Worm (Caenorhabditis elegans) whole organism, L4/young adult: ENCODE measurements around the gene B0507.6.

ENCODE experiments used
- W03F9.2 ChIP-seq: fragments of 150-350 bp; optimal IDR thresholded peaks from 2 replicates; lab custom pipeline; 2014; ENCODE audit warnings: missing biosample characterization, missing genetic modification characterization
- dao-5 ChIP-seq: sonication (generic microtip); optimal IDR thresholded peaks from 2 replicates; lab custom pipeline; 2016; ENCODE audit warnings: missing genotype, missing genetic modification characterization, moderate library complexity, missing compliant biosample characterization
- him-1 ChIP-seq: sonication (generic microtip); optimal IDR thresholded peaks from 2 replicates; lab custom pipeline; 2016; ENCODE audit warnings: missing genotype, missing genetic modification reagents, missing genetic modification characterization, missing compliant biosample characterization

The B0507.6 gene

DNA sequence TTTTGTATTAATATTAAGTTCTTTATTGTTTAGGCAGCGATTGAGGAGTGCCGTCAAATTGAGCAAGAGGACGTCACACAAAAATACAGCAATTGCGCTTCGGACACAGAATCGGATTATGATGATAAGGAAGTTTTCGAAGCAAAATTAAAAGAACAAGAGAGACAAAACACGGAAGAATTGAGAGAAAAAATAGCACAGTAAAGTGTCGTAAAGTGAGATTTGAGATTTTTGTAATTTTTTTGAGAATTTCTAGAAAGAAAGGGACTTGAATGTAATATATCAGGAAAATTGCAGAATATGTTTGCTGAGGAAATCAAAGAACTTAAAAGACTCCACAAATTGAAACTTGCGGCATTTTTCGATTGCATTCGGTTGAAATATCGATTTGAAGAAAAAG, 8.7 kb downstream of the B0507.6 start, which contains the start of gene B0507.4:
B0507.4 (plus strand) TSS at position 301 of the 400 bp plus-strand sequence.
- TF ChIP-seq dao-5 (tag; lab: Kevin White, UChicago) (no peak), him-1 (tag; lab: Kevin White, UChicago) (no peak)

DNA sequence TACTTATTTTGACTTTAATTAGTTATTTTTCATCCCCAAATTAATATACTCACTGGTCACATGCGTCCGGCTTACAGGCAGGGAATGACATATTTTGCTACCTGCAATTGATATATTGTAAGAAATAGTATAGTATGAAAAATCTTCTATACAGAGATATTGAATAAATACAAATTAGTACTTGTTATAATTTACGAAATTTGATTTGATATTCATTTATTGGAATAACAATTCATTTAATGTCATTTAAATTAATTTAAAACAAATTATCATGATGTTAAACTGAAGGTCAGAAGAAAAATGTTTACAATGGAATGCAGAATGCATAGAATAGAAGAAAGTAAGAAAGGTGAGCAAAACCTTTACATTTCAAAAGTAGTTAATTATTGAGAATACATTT, 12.7 kb downstream of the B0507.6 start, which contains the start of gene B0507.7:
B0507.7 (minus strand) TSS at position 101 of the 400 bp plus-strand sequence.
- TF ChIP-seq W03F9.2 (tag; lab: Kevin White, UChicago) (no peak), him-1 (tag; lab: Kevin White, UChicago) (no peak), dao-5 (tag; lab: Kevin White, UChicago) (no peak)

DNA sequence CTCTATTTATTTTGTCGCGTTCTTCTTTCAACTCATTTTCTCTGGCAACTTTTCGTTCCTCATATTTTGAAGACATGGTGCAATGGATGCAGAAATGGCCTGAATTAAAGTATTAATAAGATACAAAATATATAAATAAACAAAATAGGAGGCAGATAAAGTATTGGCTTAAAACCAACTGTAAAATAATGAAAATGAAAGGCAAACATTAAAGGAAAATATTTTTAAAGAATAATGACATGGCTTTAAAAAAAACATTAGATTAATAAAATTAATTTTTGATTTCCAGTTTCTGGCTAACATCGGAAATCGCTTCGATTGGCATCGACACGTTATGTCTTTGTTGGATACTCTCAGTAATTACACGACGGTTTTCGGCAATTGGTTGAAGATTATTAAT, 14.5 kb downstream of the B0507.6 start, which contains the start of gene ddn-1:
ddn-1 (minus strand) TSS at position 101 of the 400 bp plus-strand sequence.
- TF ChIP-seq W03F9.2 (tag; lab: Kevin White, UChicago) (no peak), dao-5 (tag; lab: Kevin White, UChicago) (no peak), him-1 (tag; lab: Kevin White, UChicago) (no peak)

DNA sequence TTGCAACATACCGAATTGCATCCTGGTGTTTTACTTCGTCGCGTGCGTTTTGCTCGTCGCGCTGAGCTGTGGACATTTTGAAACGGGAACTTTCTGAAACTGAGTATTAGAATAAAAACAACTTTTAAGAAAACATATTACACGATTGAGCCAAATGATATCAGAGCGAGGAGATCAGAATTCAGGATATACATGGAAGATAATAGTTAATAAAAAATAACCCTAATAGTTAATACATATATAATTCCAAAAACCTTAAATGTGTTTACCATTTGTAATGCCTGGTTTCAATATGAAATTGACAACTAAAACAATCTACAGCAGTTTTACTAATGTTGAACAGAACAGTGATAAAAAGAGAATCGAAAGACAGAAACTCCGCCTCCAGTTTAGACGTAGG, 16.9 kb downstream of the B0507.6 start, which contains the start of gene B0507.8:
B0507.8 (minus strand) TSS at position 101 of the 400 bp plus-strand sequence.
- no peak for TF ChIP-seq him-1 (tag; lab: Kevin White, UChicago)
- TF ChIP-seq dao-5 (tag; lab: Kevin White, UChicago): no peak
- TF ChIP-seq W03F9.2 (tag; lab: Kevin White, UChicago): no peak

DNA sequence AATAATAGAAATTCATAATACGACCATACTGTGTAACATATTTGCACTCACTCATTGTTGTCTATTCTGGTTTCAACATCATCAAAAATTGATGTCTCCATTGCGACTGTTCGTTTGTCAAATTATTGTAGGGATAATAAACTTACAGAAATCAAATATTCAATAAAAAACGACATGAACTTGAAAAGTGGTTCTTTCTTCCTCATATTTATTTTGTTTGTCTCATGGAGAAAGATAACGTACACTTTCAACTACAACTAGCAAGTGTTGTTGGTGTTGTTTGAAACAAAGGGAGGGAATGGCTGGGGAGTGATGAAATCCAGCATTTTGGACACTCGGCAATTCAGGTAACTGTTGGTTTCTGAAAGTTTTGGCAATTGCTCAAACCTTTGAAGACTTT, 20.0 kb downstream of the B0507.6 start, which contains the start of gene B0507.9:
B0507.9 (minus strand) TSS at position 101 of the 400 bp plus-strand sequence.
- TF ChIP-seq W03F9.2 (tag; lab: Kevin White, UChicago) (no peak), dao-5 (tag; lab: Kevin White, UChicago) (no peak), him-1 (tag; lab: Kevin White, UChicago) (no peak)

DNA sequence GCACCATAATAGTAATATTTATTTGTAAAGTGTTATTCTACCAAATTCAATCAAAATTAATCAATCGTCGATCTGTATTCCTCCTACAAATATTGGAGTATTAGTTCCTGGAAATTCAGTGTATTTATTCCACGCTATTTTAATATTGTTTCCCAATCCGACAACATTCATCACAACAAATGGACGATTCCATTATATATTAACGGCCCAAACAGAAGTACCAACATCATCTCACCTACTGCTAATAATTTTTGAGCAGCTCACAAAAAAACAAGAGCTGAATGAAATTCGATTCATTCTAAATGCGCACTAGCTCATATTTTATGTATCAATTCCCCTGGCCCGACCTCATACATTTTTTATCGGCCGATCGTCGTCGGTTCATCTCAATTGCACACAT, 21.1 kb downstream of the B0507.6 start:
- TF ChIP-seq him-1 (tag; lab: Kevin White, UChicago) (no peak), W03F9.2 (tag; lab: Kevin White, UChicago) (no peak), dao-5 (tag; lab: Kevin White, UChicago) (no peak)

DNA sequence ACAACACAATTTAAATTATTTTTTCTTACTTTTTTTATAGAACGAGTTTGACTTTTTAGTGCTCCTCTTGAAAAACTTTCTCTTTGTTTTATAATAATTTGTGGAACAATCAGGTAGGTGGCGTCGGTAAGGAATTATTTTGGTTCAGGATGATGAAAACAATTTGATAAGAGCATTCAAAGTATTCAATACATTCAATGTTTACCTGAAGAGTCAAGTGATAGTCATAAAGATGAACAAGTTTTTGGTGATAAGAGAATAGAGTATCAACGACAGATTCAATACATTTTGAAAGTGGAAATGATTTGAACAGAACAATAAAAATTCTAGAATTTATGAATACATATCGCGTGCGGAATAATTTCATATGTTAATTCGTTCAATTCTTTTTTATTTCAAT, 21.5 kb downstream of the B0507.6 start:
- TF ChIP-seq W03F9.2 (tag; lab: Kevin White, UChicago) (no peak), him-1 (tag; lab: Kevin White, UChicago) (no peak), dao-5 (tag; lab: Kevin White, UChicago) (no peak)

DNA sequence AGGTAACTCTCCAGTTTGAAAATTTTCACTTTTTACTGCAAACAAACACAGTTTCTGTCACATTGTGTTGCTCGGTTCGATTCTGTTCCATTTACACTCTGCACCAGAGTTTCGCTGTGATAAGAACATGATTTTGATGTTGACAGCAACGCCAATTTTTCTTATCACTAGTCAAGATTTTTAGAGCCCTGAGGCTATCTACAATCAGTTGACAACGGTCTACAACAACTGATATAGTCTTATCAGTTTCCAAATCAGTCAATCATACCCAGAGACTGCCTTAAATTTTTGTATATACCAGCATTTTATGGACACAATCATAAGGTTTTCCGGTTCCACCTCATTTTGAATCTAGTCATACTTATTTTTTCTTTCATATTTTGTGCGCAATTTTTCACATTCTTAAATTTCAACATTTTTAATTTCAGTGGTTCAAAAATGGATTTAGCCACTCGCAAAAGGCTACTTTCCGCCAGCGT, 22.6 kb downstream of the B0507.6 start, which contains the start of gene B0507.3:
B0507.3 (plus strand) TSS at position 429 of the 479 bp plus-strand sequence.
- no peak for TF ChIP-seq dao-5 (tag; lab: Kevin White, UChicago)
- no peak for TF ChIP-seq W03F9.2 (tag; lab: Kevin White, UChicago)

DNA sequence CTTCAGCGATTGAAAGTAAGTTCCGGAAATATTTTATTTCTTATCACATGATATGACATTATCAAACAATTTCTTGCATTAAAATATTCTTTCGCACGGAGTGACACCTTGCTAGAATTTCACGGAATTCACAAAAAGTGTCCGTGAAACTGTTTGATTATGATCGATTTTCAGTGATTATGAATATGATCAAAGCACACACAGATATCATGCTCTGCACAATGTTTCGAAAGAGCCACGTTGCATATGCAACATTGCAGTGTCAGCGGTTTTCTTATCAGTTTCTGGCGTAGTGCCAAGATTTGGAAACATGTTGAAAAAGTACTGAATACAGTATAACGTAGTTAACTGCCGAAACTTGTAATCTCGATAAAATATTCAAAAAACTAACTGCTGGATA, 23.2 kb downstream of the B0507.6 start:
- TF ChIP-seq dao-5 (tag; lab: Kevin White, UChicago) (no peak), him-1 (tag; lab: Kevin White, UChicago) (no peak), W03F9.2 (tag; lab: Kevin White, UChicago) (no peak)

DNA sequence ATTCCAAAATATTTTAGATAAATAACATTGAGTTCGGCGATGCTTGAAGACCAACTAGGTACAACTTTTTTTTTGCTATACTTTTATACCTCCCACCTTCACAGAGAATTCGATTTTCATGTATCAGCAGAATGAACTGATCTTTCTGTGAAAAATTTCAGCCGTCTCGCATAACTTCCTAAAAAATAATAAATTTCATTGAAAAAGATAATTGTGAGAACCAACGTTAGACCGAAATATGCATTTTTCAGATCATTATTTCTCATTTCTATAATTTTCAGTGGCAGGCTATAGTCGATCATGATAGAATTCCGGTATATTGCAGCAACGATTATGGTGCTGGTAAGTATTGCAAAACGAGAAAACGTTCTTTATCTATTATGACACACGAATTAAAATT, 25.6 kb downstream of the B0507.6 start, which contains the start of gene srx-115:
srx-115 (plus strand) TSS at position 301 of the 400 bp plus-strand sequence.
- TF ChIP-seq W03F9.2 (tag; lab: Kevin White, UChicago) (no peak), dao-5 (tag; lab: Kevin White, UChicago) (no peak), him-1 (tag; lab: Kevin White, UChicago) (no peak)

DNA sequence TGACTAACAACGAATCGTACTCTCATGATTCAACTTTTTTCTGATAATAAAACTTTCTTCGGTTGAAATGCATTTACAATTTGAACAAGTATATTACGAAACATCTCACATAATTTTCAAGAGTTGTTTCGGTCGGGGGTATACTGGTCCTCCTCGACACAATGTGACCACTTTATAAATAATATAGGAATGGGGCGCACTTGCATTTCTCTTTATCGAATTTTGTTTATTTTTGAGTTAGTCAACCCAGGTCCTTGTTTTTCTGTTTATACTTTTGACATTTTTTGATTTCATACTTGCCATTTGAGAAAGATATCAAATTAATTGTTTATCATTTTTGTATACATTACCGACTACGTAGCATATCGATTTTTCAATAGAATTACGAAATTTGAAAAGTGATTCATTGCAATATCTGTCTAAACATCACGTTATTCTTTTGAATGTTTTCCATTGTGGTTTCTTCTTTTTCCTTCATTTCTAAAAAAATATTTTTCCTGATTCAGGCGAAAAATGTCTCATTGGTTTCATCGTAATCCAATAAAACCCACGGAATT, 27.9 kb downstream of the B0507.6 start, which contains the start of gene B0507.2:
B0507.2 (plus strand) TSS at position 507 of the 557 bp plus-strand sequence.
- no peak for TF ChIP-seq dao-5 (tag; lab: Kevin White, UChicago)
- TF ChIP-seq W03F9.2 (tag; lab: Kevin White, UChicago): no peak
- no peak for TF ChIP-seq him-1 (tag; lab: Kevin White, UChicago)

DNA sequence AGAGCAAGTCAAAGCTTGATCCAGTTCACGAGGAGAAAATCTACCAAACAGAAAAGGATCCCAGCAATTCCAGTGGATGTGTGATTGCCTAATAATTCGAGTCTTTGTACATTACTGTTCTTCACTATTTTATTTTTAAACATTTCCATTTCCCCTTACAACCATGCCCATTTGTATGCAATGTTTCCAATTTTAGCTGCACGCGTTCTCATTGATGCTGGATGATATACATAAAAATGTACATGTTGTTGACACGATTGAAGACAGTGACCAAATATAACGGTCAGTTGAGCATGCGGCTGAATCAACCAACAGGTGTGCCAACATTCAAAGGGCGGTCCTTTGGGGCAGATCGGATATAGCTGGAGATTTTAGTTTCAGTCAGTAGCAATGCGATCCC, 30.3 kb downstream of the B0507.6 start, which contains the start of gene B0507.1:
B0507.1 (plus strand) TSS at position 301 of the 400 bp plus-strand sequence.
- TF ChIP-seq dao-5 (tag; lab: Kevin White, UChicago) (no peak), W03F9.2 (tag; lab: Kevin White, UChicago) (no peak), him-1 (tag; lab: Kevin White, UChicago) (no peak)

DNA sequence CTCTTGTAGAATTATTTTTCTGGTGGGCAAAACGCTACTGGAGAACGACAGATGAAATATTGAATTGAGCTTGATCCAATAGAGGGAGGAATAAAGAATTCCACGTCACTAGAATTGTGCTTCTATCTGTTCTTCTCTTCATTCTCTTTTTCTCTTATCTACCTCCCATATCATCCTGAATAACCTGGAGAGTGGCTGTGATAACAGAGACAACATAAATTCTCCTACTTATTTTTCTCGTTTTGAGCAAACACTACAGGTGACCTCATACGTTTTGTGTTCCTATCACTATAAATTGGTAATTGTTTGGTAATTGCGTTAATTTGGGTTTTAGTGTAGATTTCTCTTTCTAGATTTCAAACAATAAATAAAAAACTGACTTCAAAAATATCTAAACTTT, 35.2 kb downstream of the B0507.6 start:
- TF ChIP-seq W03F9.2 (tag; lab: Kevin White, UChicago) (no peak), dao-5 (tag; lab: Kevin White, UChicago) (no peak), him-1 (tag; lab: Kevin White, UChicago) (no peak)
